Fruit fly (Drosophila melanogaster): ENCODE data around the gene orb2.

The orb2 gene

dm6 chr3L:8954648-8955033 is 378 bp upstream of the orb2 start, which contains the start of gene GNBP3 (continued):
- no peak for TF ChIP-seq CG14860 (GFP tag; IDR thresholded peaks at IDR 0.05; ENCODE audit: partially characterized antibody)
- TF ChIP-seq Ada2b (GFP tag; IDR thresholded peaks at IDR 0.05) = peak; percentile 69
- peak; percentile 60 for TF ChIP-seq Dek (tag; optimal IDR thresholded peaks at IDR 0.05)
- no peak for TF ChIP-seq CG2116 (GFP tag; optimal IDR thresholded peaks at IDR 0.05)
- no peak for TF ChIP-seq CG16813 (GFP tag; IDR thresholded peaks at IDR 0.05; ENCODE audit: partially characterized antibody)
- peak in 1 of 2 experiments; percentile 48 for TF ChIP-seq Pdp1 (GFP tag; optimal IDR thresholded peaks at IDR 0.05)
- TF ChIP-seq CG2875 (GFP tag; optimal IDR thresholded peaks at IDR 0.05) = no peak
- peak; percentile 70 for TF ChIP-seq dmrt99B (tag; optimal IDR thresholded peaks at IDR 0.05)
- no peak for TF ChIP-seq chif (GFP tag; optimal IDR thresholded peaks at IDR 0.05)
- TF ChIP-seq CG4328 (GFP tag; optimal IDR thresholded peaks at IDR 0.05) = no peak
- no peak for TF ChIP-seq TFAM (GFP tag; optimal IDR thresholded peaks at IDR 0.05)
- peak; percentile 46 for TF ChIP-seq CG7556 (GFP tag; optimal IDR thresholded peaks at IDR 0.05)
- no peak for TF ChIP-seq mld (GFP tag; IDR thresholded peaks at IDR 0.05; ENCODE audit: partially characterized antibody)
- no peak for TF ChIP-seq nerfin-1 (tag; optimal IDR thresholded peaks at IDR 0.05)
- TF ChIP-seq CG17568 (GFP tag; optimal IDR thresholded peaks at IDR 0.05) = no peak
- TF ChIP-seq CG17612 (GFP tag; IDR thresholded peaks at IDR 0.05) = no peak
- TF ChIP-seq sim (GFP tag; IDR thresholded peaks at IDR 0.05) = no peak
- TF ChIP-seq ash1 (GFP tag; optimal IDR thresholded peaks at IDR 0.05) = no peak
- TF ChIP-seq prd (optimal IDR thresholded peaks at IDR 0.05) = no peak
- TF ChIP-seq prd (GFP tag; IDR thresholded peaks at IDR 0.05) = peak; percentile 77
- TF ChIP-seq CG15269 (tag; optimal IDR thresholded peaks at IDR 0.05) = peak; percentile 43
- TF ChIP-seq Myb (GFP tag; optimal IDR thresholded peaks at IDR 0.05) = no peak
- peak; percentile 49 for TF ChIP-seq CG13775 (GFP tag; optimal IDR thresholded peaks at IDR 0.05)
- TF ChIP-seq ATbp (GFP tag; optimal IDR thresholded peaks at IDR 0.05) = no peak
- no peak for TF ChIP-seq chm (GFP tag; IDR thresholded peaks at IDR 0.05)
- peak; percentile 3 for TF ChIP-seq zen (tag; optimal IDR thresholded peaks at IDR 0.05)
- no peak for TF ChIP-seq run (tag; optimal IDR thresholded peaks at IDR 0.05)
- TF ChIP-seq wdn (GFP tag; IDR thresholded peaks at IDR 0.05) = 0 out of 2 replicates have a peak, but pooled peaks have one; percentile 17
- peak; percentile 26 for TF ChIP-seq kay (GFP tag; optimal IDR thresholded peaks at IDR 0.05)
- peak; percentile 69 for TF ChIP-seq CG2120 (GFP tag; optimal IDR thresholded peaks at IDR 0.05)
- TF ChIP-seq al (GFP tag; IDR thresholded peaks at IDR 0.05) = peak; percentile 39
- peak; percentile 65 for TF ChIP-seq lab (GFP tag; optimal IDR thresholded peaks at IDR 0.05)
- TF ChIP-seq ssp (GFP tag; IDR thresholded peaks at IDR 0.05) = no peak
- TF ChIP-seq CG32767 (GFP tag; IDR thresholded peaks at IDR 0.05) = no peak
- peak; percentile 60 for TF ChIP-seq CG15601 (tag; optimal IDR thresholded peaks at IDR 0.05)
- peak; percentile 33 for TF ChIP-seq CG1647 (GFP tag; optimal IDR thresholded peaks at IDR 0.05)
- peak; percentile 59 for TF ChIP-seq dmrt11E (tag; optimal IDR thresholded peaks at IDR 0.05)
- TF ChIP-seq CG13287 (GFP tag; IDR thresholded peaks at IDR 0.05; ENCODE audit: partially characterized antibody) = no peak
- peak; percentile 12 for TF ChIP-seq CG12155 (GFP tag; optimal IDR thresholded peaks at IDR 0.05)
- no peak for TF ChIP-seq Atf3 (GFP tag; optimal IDR thresholded peaks at IDR 0.05)
- no peak for TF ChIP-seq CG2199 (GFP tag; IDR thresholded peaks at IDR 0.05)
- TF ChIP-seq Xbp1 (GFP tag; optimal IDR thresholded peaks at IDR 0.05) = peak; percentile 42
- TF ChIP-seq CG7839 (tag; optimal IDR thresholded peaks at IDR 0.05) = peak; percentile 67
- no peak for TF ChIP-seq da (GFP tag; optimal IDR thresholded peaks at IDR 0.05)
- no peak for TF ChIP-seq CG3726 (GFP tag; IDR thresholded peaks at IDR 0.05)
- TF ChIP-seq CG15011 (GFP tag; optimal IDR thresholded peaks at IDR 0.05) = no peak
- peak; percentile 33 for TF ChIP-seq cwo (GFP tag; optimal IDR thresholded peaks at IDR 0.05)
- TF ChIP-seq Trl (optimal IDR thresholded peaks at IDR 0.05) = no peak
- TF ChIP-seq Trl (GFP tag; optimal IDR thresholded peaks at IDR 0.05) = peak; percentile 30
- TF ChIP-seq Sox100B (GFP tag; optimal IDR thresholded peaks at IDR 0.05) = peak; percentile 82
- TF ChIP-seq Dfd (GFP tag; optimal IDR thresholded peaks at IDR 0.05) = no peak

All from whole organism, embryonic.